Worm (Caenorhabditis elegans) whole organism, young adult: ENCODE results near the gene C08H9.15.

ENCODE experiments used
- F55B11.4 ChIP-seq: sonication (generic microtip); optimal IDR thresholded peaks from 2 replicates; lab custom pipeline; 2016; ENCODE audit warnings: missing compliant biosample characterization, missing genetic modification characterization, borderline replicate concordance; ENCODE audit not compliant: insufficient read depth
- Y56A3A.18 ChIP-seq: fragments of 200-800 bp; sonication (Bioruptor generic); IDR thresholded peaks from 2 replicates; pipeline ENCODE4 v1.3.6; 2022; ENCODE audit warnings: missing genetic modification reagents, missing genetic modification characterization, missing compliant biosample characterization
- aptf-3 ChIP-seq: fragments of 200-800 bp; sonication (Bioruptor generic); IDR thresholded peaks from 2 replicates; pipeline ENCODE4 v1.3.6; 2022; ENCODE audit warnings: missing genetic modification characterization, missing compliant biosample characterization
- attf-6 ChIP-seq: fragments of 200-800 bp; sonication (Bioruptor generic); IDR thresholded peaks from 2 replicates; pipeline ENCODE4 v1.3.6; 2022; ENCODE audit warnings: missing genetic modification reagents, missing genetic modification characterization, missing compliant biosample characterization
- dpl-1 ChIP-seq: fragments of 150-350 bp; optimal IDR thresholded peaks from 2 replicates; lab custom pipeline; 2014; ENCODE audit warnings: missing biosample characterization, missing genetic modification reagents, missing genetic modification characterization
- efl-1 ChIP-seq: fragments of 150-350 bp; optimal IDR thresholded peaks from 2 replicates; lab custom pipeline; 2014; ENCODE audit warnings: missing biosample characterization, missing genetic modification reagents, missing genetic modification characterization
- let-526 ChIP-seq: fragments of 200-800 bp; sonication (Bioruptor generic); IDR thresholded peaks from 2 replicates; pipeline ENCODE4 v1.3.6; 2022; ENCODE audit warnings: missing genetic modification reagents, missing genetic modification characterization, missing compliant biosample characterization
- lin-35 ChIP-seq, 3 experiments: fragments of 150-350 bp in 2 of 3; sonication (generic microtip) in 1 of 3; optimal IDR thresholded peaks; 2 replicates each; lab custom pipeline; 2014 to 2018; ENCODE audit warnings: missing biosample characterization in 3 of 3, missing genetic modification characterization in 3 of 3, missing genetic modification reagents in 3 of 3
- nhr-27 ChIP-seq: fragments of 200-800 bp; sonication (Bioruptor generic); optimal IDR thresholded peaks from 2 replicates; lab custom pipeline; 2018; ENCODE audit warnings: mild to moderate bottlenecking, missing genetic modification characterization, moderate library complexity, missing compliant biosample characterization
- snpc-1.3 ChIP-seq: sonication (generic microtip); optimal IDR thresholded peaks from 2 replicates; lab custom pipeline; 2017; ENCODE audit warnings: missing genetic modification characterization, mild to moderate bottlenecking, missing compliant biosample characterization, antibody characterized with exemption, moderate library complexity, missing genotype, missing genetic modification reagents; ENCODE audit not compliant: insufficient read depth
- snpc-4 ChIP-seq, 5 experiments: fragments of 150-350 bp in 1 of 5; sonication (generic microtip) in 4 of 5; optimal IDR thresholded peaks; 2 replicates each; lab custom pipeline; 2014 to 2018; ENCODE audit warnings: missing genetic modification characterization in 5 of 5, missing biosample characterization in 3 of 5, antibody characterized with exemption in 2 of 5, mild to moderate bottlenecking in 2 of 5, missing compliant biosample characterization in 2 of 5, missing genotype in 2 of 5, moderate library complexity in 2 of 5, missing genetic modification reagents in 1 of 5
- sptf-2 ChIP-seq: fragments of 200-800 bp; sonication (Bioruptor generic); optimal IDR thresholded peaks from 2 replicates; lab custom pipeline; 2018; ENCODE audit warnings: mild to moderate bottlenecking, missing genetic modification characterization, missing compliant biosample characterization
- ztf-26 ChIP-seq: sonication (generic microtip); optimal IDR thresholded peaks from 2 replicates; lab custom pipeline; 2017; ENCODE audit warnings: missing genetic modification characterization, missing compliant biosample characterization

DNA sequence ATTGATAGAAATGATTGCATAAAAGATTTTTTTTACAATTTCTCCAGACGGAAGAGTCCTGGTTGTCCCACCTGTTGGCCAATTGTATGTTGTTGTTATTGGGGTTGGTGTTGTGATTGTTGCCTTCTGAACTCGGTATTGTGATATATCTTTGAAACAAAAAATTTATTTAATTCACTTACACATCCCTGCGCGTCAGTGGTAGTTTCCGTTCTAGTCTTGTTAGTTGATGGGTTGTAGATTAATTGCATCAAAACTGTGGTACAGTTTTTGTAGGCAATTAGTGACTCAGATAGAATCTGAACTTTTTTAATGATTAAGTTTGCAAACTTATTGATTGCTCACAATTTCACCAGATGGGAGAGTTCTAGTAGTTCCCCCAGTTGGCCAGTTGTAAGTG lies 23.5 kb downstream of the C08H9.15 start:
- no peak for TF ChIP-seq attf-6 (GFP tag; lab: Robert Waterston, UW)
- TF ChIP-seq efl-1 (GFP tag; lab: Kevin White, UChicago), result no peak
- no peak for TF ChIP-seq dpl-1 (GFP tag; lab: Kevin White, UChicago)
- TF ChIP-seq nhr-27 (tag; lab: Kevin White, UChicago), result no peak
- no peak for TF ChIP-seq let-526 (GFP tag; lab: Robert Waterston, UW)
- TF ChIP-seq lin-35 (GFP tag; optimal IDR thresholded peaks at IDR 0.05; lab: Kevin White, UChicago), result no peak
- TF ChIP-seq F55B11.4 (tag; lab: Kevin White, UChicago), result no peak
- no peak for TF ChIP-seq snpc-4 (GFP tag; optimal IDR thresholded peaks at IDR 0.05; lab: Kevin White, UChicago)
- no peak for TF ChIP-seq snpc-4 (tag; optimal IDR thresholded peaks at IDR 0.05; lab: Kevin White, UChicago)
- TF ChIP-seq snpc-1.3 (tag; lab: Kevin White, UChicago), result no peak
- TF ChIP-seq aptf-3 (GFP tag; lab: Robert Waterston, UW), result no peak
- no peak for TF ChIP-seq sptf-2 (GFP tag; lab: Kevin White, UChicago)
- no peak for TF ChIP-seq Y56A3A.18 (GFP tag; lab: Robert Waterston, UW)
- no peak for TF ChIP-seq ztf-26
